Worm (Caenorhabditis elegans) whole organism, L4 larva: ENCODE results near the gene npp-18.

Experiments
- Y48G9A.11 ChIP-seq: fragments of 200-800 bp; sonication (Bioruptor generic); IDR thresholded peaks from 2 replicates; pipeline ENCODE4 v1.3.6; 2022; ENCODE audit warnings: missing genetic modification reagents, missing genetic modification characterization, missing compliant biosample characterization
- aly-2 ChIP-seq: sonication (generic microtip); optimal IDR thresholded peaks from 2 replicates; lab custom pipeline; 2018; ENCODE audit warnings: missing biosample characterization, missing genetic modification characterization
- duxl-1 ChIP-seq: sonication (generic microtip); optimal IDR thresholded peaks from 2 replicates; lab custom pipeline; 2016; ENCODE audit warnings: mild to moderate bottlenecking, missing genetic modification characterization, moderate library complexity, missing compliant biosample characterization; ENCODE audit not compliant: poor library complexity
- nhr-25 ChIP-seq: sonication (generic microtip); optimal IDR thresholded peaks from 2 replicates; lab custom pipeline; 2017; ENCODE audit warnings: missing genetic modification characterization, mild to moderate bottlenecking, missing compliant biosample characterization, antibody characterized with exemption, moderate library complexity, borderline replicate concordance; ENCODE audit not compliant: insufficient read depth
- spr-1 ChIP-seq: sonication (generic microtip); optimal IDR thresholded peaks from 2 replicates; lab custom pipeline; 2016; ENCODE audit warnings: mild to moderate bottlenecking, missing genetic modification characterization, missing compliant biosample characterization
- ztf-11 ChIP-seq: fragments of 150-350 bp; optimal IDR thresholded peaks from 2 replicates; lab custom pipeline; 2014; ENCODE audit warnings: missing biosample characterization, missing genetic modification characterization

DNA sequence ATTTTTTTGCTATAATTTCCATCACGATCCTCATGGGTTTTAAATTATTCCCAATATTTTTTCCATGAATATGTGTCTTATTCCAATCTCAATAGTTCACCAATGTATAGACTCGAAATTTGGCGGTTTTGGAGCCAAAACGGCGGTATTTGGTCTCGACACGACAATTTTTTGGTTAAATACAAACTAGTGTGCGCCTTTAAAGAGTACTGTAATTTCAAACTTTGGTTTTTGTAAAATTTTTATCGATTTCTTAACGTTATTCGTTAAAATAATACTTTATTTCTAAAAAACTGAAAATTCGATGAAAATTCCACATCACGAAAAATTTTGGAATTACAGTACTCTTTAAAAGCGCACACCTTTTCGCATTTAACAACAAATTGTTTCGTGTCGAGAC is 18.0 kb downstream of the npp-18 start:
- TF ChIP-seq Y48G9A.11 (GFP tag; lab: Robert Waterston, UW) (no peak), duxl-1 (tag; lab: Kevin White, UChicago) (no peak), nhr-25 (tag; lab: Kevin White, UChicago) (no peak), ztf-11 (tag; lab: Kevin White, UChicago) (no peak), aly-2 (tag; lab: Kevin White, UChicago) (no peak), spr-1 (tag; lab: Kevin White, UChicago) (no peak)
